Worm (Caenorhabditis elegans): Measurements from ENCODE around the gene galt-1.

Gene galt-1

DNA sequence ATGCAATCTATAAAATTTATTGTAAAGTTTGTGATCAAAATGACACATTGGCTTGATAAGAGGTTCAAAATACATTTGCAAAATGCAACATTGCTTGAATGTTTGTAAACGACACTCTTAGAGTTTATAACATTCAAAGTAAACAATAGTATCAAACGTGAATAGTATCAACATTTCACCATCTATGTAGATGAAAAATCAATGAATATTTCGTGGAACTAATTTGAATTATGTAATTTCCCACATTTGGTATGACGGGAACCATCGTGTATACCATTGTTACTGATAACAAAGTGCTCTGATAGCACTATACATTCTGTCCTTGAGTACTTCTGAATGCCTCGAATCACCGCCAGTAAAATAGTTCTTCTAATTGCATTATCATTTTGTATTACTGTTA lies at the start of gene galt-1:
galt-1 (plus strand) TSS at position 318 of the 400 bp plus-strand sequence.
- no peak for TF ChIP-seq aly-1 (tag; optimal IDR thresholded peaks at IDR 0.05)
- TF ChIP-seq hmg-4 (GFP tag; optimal IDR thresholded peaks at IDR 0.05): no peak
- TF ChIP-seq F13C5.2 (tag; optimal IDR thresholded peaks at IDR 0.05): no peak
- no peak for TF ChIP-seq tbx-37 (GFP tag; conservative IDR thresholded peaks at IDR 0.05)
- TF ChIP-seq flt-1 (GFP tag; IDR thresholded peaks at IDR 0.05): no peak
- no peak for TF ChIP-seq B0310.2 (tag; optimal IDR thresholded peaks at IDR 0.05)
- no peak for TF ChIP-seq tra-4 (tag; optimal IDR thresholded peaks at IDR 0.05)
- no peak for TF ChIP-seq tbx-11 (GFP tag; IDR thresholded peaks at IDR 0.05)
- no peak for TF ChIP-seq ama-1 (optimal IDR thresholded peaks at IDR 0.05)
- TF ChIP-seq ceh-36 (tag; optimal IDR thresholded peaks at IDR 0.05): no peak
- no peak for TF ChIP-seq hmbx-1 (tag; optimal IDR thresholded peaks at IDR 0.05)

DNA sequence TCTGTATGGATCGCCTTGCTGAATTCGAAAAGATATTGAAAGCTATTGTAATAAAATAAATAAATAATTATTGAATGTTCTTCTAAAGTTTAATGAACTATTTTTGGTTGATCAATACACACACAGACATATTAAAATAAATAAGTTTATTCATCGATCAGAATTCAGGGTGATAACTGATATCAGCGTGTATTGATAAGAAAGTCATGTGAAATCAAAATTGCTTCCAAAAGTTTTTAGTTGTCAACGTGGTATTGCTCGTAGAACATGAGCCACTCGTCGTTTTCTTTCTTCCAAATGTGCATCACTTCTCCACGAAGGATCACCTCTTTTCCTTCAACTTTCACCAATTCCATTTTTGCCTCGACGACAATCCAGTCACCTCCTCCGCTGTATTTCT lies 48.3 kb upstream of the galt-1 start:
- TF ChIP-seq hnd-1 (tag; optimal IDR thresholded peaks at IDR 0.05) (no peak), tbx-11 (GFP tag; IDR thresholded peaks at IDR 0.05) (no peak), B0310.2 (tag; optimal IDR thresholded peaks at IDR 0.05) (no peak), ceh-36 (tag; optimal IDR thresholded peaks at IDR 0.05) (no peak), hmg-4 (GFP tag; optimal IDR thresholded peaks at IDR 0.05) (no peak), hmbx-1 (tag; optimal IDR thresholded peaks at IDR 0.05) (no peak), pes-1 (GFP tag; IDR thresholded peaks at IDR 0.05) (no peak), tbx-37 (GFP tag; conservative IDR thresholded peaks at IDR 0.05) (no peak), ceh-13 (GFP tag; optimal IDR thresholded peaks at IDR 0.05) (no peak), tra-4 (tag; optimal IDR thresholded peaks at IDR 0.05) (no peak), scrt-1 (GFP tag; IDR thresholded peaks at IDR 0.05) (no peak), ets-7 (tag; optimal IDR thresholded peaks at IDR 0.05) (no peak), ama-1 (optimal IDR thresholded peaks at IDR 0.05) (no peak), flt-1 (GFP tag; IDR thresholded peaks at IDR 0.05) (no peak)

DNA sequence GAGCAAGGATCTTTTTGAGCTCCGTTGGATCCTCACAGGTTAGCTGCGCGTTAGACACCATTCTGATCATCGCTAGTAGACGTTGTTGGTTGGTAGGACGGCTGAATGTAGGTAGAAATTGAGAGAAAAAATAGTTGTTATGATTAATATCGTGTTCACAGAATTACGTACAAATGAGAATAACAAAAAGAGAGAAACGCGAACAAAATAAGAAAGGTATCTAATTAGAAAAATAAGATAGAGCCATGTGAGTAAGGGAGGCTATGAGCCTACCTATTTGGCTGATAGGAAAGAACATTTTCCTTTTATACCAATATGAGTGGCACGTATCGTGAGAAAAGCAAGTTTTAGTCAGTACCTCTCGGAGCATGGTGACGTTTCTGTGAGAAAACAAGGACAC lies 47.0 kb upstream of the galt-1 start, which contains the start of gene C04E6.8:
C04E6.8 (minus strand) TSS at position 101 of the 400 bp plus-strand sequence.
- TF ChIP-seq scrt-1 (GFP tag; IDR thresholded peaks at IDR 0.05): no peak
- no peak for TF ChIP-seq B0310.2 (tag; optimal IDR thresholded peaks at IDR 0.05)
- no peak for TF ChIP-seq F13C5.2 (tag; optimal IDR thresholded peaks at IDR 0.05)
- TF ChIP-seq pes-1 (GFP tag; IDR thresholded peaks at IDR 0.05): no peak
- no peak for TF ChIP-seq ama-1 (optimal IDR thresholded peaks at IDR 0.05)
- TF ChIP-seq ceh-36 (tag; optimal IDR thresholded peaks at IDR 0.05): no peak
- no peak for TF ChIP-seq tra-4 (tag; optimal IDR thresholded peaks at IDR 0.05)
- TF ChIP-seq flt-1 (GFP tag; IDR thresholded peaks at IDR 0.05): no peak
- TF ChIP-seq hmg-4 (GFP tag; optimal IDR thresholded peaks at IDR 0.05): no peak
- TF ChIP-seq aly-1 (tag; optimal IDR thresholded peaks at IDR 0.05): no peak
- TF ChIP-seq ets-7 (tag; optimal IDR thresholded peaks at IDR 0.05): no peak
- TF ChIP-seq ceh-13 (GFP tag; optimal IDR thresholded peaks at IDR 0.05): no peak
- no peak for TF ChIP-seq hmbx-1 (tag; optimal IDR thresholded peaks at IDR 0.05)
- no peak for TF ChIP-seq hnd-1 (tag; optimal IDR thresholded peaks at IDR 0.05)
- TF ChIP-seq sea-1 (GFP tag; conservative IDR thresholded peaks at IDR 0.05): no peak
- TF ChIP-seq tbx-37 (GFP tag; conservative IDR thresholded peaks at IDR 0.05): no peak
- no peak for TF ChIP-seq tbx-11 (GFP tag; IDR thresholded peaks at IDR 0.05)

DNA sequence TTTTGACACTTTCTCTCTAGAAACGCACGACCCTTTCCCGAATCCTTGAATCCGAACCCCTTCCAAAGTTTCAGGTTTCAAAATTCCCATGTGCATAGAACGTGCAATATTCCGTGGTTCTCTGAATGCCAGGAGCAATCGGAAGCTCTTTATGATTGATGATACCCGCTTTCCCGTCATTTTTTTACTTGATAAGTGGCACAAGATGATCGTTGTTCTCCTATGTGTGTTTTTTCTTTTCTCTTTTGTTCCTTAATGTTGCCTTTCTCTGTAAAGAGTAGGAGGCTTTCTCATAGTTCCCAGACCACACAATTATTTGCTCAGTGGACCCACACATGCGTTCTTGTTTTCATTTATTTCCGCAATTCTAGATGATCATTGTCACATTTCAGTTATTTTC lies 41.9 kb upstream of the galt-1 start:
- TF ChIP-seq flt-1 (GFP tag; IDR thresholded peaks at IDR 0.05) (no peak), aly-1 (tag; optimal IDR thresholded peaks at IDR 0.05) (no peak), tbx-11 (GFP tag; IDR thresholded peaks at IDR 0.05) (no peak), hmg-4 (GFP tag; optimal IDR thresholded peaks at IDR 0.05) (no peak), hmbx-1 (tag; optimal IDR thresholded peaks at IDR 0.05) (no peak), hnd-1 (tag; optimal IDR thresholded peaks at IDR 0.05) (no peak), tra-4 (tag; optimal IDR thresholded peaks at IDR 0.05) (no peak), F13C5.2 (tag; optimal IDR thresholded peaks at IDR 0.05) (no peak), ceh-13 (GFP tag; optimal IDR thresholded peaks at IDR 0.05) (no peak), tbx-37 (GFP tag; conservative IDR thresholded peaks at IDR 0.05) (no peak), ets-7 (tag; optimal IDR thresholded peaks at IDR 0.05) (no peak), pes-1 (GFP tag; IDR thresholded peaks at IDR 0.05) (no peak), ceh-36 (tag; optimal IDR thresholded peaks at IDR 0.05) (no peak), sea-1 (GFP tag; conservative IDR thresholded peaks at IDR 0.05) (no peak), scrt-1 (GFP tag; IDR thresholded peaks at IDR 0.05) (no peak), ama-1 (optimal IDR thresholded peaks at IDR 0.05) (no peak), B0310.2 (tag; optimal IDR thresholded peaks at IDR 0.05) (no peak)

DNA sequence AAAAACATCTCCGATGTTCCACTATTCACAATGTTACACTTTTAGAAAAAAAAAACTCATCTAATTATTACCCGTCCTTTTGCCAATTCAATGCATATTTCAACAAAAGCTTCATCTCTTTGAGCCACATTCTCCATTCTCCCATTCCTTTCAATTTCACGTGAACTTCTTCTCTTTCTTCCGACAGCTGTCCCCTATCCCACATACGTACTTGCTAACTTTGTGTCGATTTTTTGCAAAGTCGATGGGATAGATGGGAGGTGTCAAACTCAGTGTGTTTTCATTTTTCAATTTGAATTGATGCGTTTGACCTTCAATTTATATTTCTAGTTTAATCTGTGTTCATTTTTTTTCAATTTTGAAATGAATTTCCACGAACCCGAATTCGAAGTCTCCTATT lies 39.5 kb upstream of the galt-1 start:
- TF ChIP-seq tbx-11 (GFP tag; IDR thresholded peaks at IDR 0.05) (no peak), tbx-37 (GFP tag; conservative IDR thresholded peaks at IDR 0.05) (no peak), hmg-4 (GFP tag; optimal IDR thresholded peaks at IDR 0.05) (no peak), aly-1 (tag; optimal IDR thresholded peaks at IDR 0.05) (no peak), ceh-36 (tag; optimal IDR thresholded peaks at IDR 0.05) (no peak), hmbx-1 (tag; optimal IDR thresholded peaks at IDR 0.05) (no peak), flt-1 (GFP tag; IDR thresholded peaks at IDR 0.05) (no peak), pes-1 (GFP tag; IDR thresholded peaks at IDR 0.05) (no peak), tra-4 (tag; optimal IDR thresholded peaks at IDR 0.05) (no peak), sea-1 (GFP tag; conservative IDR thresholded peaks at IDR 0.05) (no peak), scrt-1 (GFP tag; IDR thresholded peaks at IDR 0.05) (no peak), B0310.2 (tag; optimal IDR thresholded peaks at IDR 0.05) (no peak), hnd-1 (tag; optimal IDR thresholded peaks at IDR 0.05) (no peak), F13C5.2 (tag; optimal IDR thresholded peaks at IDR 0.05) (no peak)

DNA sequence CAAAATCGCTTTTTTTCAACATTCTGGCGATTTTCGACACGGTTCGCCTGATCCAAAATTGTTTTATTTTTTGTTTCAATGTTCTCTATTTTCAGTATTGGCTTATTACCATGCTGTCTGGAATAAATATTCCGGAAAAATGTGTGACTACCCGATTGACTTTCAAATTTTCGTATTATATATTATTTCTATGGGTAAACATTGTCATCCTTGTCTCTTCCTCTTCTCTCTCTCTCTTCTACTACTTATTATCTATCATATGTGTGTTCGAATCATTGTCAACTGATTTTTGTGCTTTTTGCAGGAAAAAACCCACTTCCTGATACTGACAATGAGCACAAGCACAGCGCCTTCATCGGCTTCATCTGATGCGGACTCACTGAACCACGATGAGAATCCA lies 37.7 kb upstream of the galt-1 start, which contains the start of gene C04E6.7:
C04E6.7 (plus strand) TSS at position 301 of the 400 bp plus-strand sequence.
- TF ChIP-seq tbx-11 (GFP tag; IDR thresholded peaks at IDR 0.05): no peak
- TF ChIP-seq hmbx-1 (tag; optimal IDR thresholded peaks at IDR 0.05): no peak
- TF ChIP-seq hnd-1 (tag; optimal IDR thresholded peaks at IDR 0.05): no peak
- TF ChIP-seq hmg-4 (GFP tag; optimal IDR thresholded peaks at IDR 0.05): no peak
- no peak for TF ChIP-seq tra-4 (tag; optimal IDR thresholded peaks at IDR 0.05)
- no peak for TF ChIP-seq ceh-36 (tag; optimal IDR thresholded peaks at IDR 0.05)
- no peak for TF ChIP-seq pes-1 (GFP tag; IDR thresholded peaks at IDR 0.05)
- no peak for TF ChIP-seq flt-1 (GFP tag; IDR thresholded peaks at IDR 0.05)
- no peak for TF ChIP-seq ceh-13 (GFP tag; optimal IDR thresholded peaks at IDR 0.05)
- no peak for TF ChIP-seq F13C5.2 (tag; optimal IDR thresholded peaks at IDR 0.05)
- no peak for TF ChIP-seq sea-1 (GFP tag; conservative IDR thresholded peaks at IDR 0.05)
- TF ChIP-seq aly-1 (tag; optimal IDR thresholded peaks at IDR 0.05): no peak
- no peak for TF ChIP-seq ama-1 (optimal IDR thresholded peaks at IDR 0.05)
- no peak for TF ChIP-seq tbx-37 (GFP tag; conservative IDR thresholded peaks at IDR 0.05)
- TF ChIP-seq scrt-1 (GFP tag; IDR thresholded peaks at IDR 0.05): no peak
- no peak for TF ChIP-seq ets-7 (tag; optimal IDR thresholded peaks at IDR 0.05)

DNA sequence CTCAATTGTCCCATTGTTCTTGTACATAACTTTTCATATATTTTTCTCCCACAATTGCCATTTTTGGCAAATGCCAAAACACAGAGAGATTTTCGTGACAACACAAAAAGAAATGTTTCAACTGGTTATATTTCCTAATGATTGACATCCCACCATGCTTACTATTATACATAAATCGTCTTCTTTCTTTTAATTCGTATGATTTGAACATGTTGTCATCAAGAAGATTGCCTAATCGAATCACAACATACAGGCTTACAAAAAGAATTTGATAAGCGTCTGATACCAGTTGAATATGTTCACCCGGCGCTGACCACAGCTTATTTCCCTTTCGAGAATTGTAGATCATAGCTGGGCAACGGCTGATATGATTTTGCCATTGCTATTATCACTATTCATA lies 35.7 kb upstream of the galt-1 start, which contains the start of gene grd-9:
grd-9 (plus strand) TSS at position 301 of the 400 bp plus-strand sequence.
- TF ChIP-seq ama-1 (optimal IDR thresholded peaks at IDR 0.05) (no peak), ceh-36 (tag; optimal IDR thresholded peaks at IDR 0.05) (no peak), hmg-4 (GFP tag; optimal IDR thresholded peaks at IDR 0.05) (no peak), ceh-13 (GFP tag; optimal IDR thresholded peaks at IDR 0.05) (no peak), scrt-1 (GFP tag; IDR thresholded peaks at IDR 0.05) (no peak), tra-4 (tag; optimal IDR thresholded peaks at IDR 0.05) (no peak), pes-1 (GFP tag; IDR thresholded peaks at IDR 0.05) (no peak), B0310.2 (tag; optimal IDR thresholded peaks at IDR 0.05) (no peak), tbx-37 (GFP tag; conservative IDR thresholded peaks at IDR 0.05) (no peak)
